Worm (Caenorhabditis elegans) whole organism, late embryonic: ENCODE data around the gene szy-20.

Experiments
- ceh-48 ChIP-seq: sonication (generic microtip); optimal IDR thresholded peaks from 2 replicates; lab custom pipeline; 2016; ENCODE audit warnings: missing genetic modification characterization, inconsistent platforms, missing compliant biosample characterization
- ceh-9 ChIP-seq: sonication (generic microtip); optimal IDR thresholded peaks from 2 replicates; lab custom pipeline; 2016; ENCODE audit warnings: mild to moderate bottlenecking, missing genetic modification characterization, inconsistent platforms, missing compliant biosample characterization
- dve-1 ChIP-seq: sonication (generic microtip); optimal IDR thresholded peaks from 2 replicates; lab custom pipeline; 2017; ENCODE audit warnings: antibody characterized with exemption, mild to moderate bottlenecking, missing genetic modification characterization, missing compliant biosample characterization
- fax-1 ChIP-seq: sonication (generic microtip); optimal IDR thresholded peaks from 2 replicates; lab custom pipeline; 2016; ENCODE audit warnings: missing genotype, missing genetic modification characterization, missing compliant biosample characterization
- nfya-1 ChIP-seq: sonication (generic microtip); optimal IDR thresholded peaks from 2 replicates; lab custom pipeline; 2017; ENCODE audit warnings: missing genetic modification characterization, mild to moderate bottlenecking, missing compliant biosample characterization, antibody characterized with exemption, moderate library complexity
- nhr-11 ChIP-seq: fragments of 150-350 bp; optimal IDR thresholded peaks from 2 replicates; lab custom pipeline; 2014; ENCODE audit warnings: missing biosample characterization, missing genetic modification characterization
- sox-4 ChIP-seq: sonication (generic microtip); optimal IDR thresholded peaks from 2 replicates; lab custom pipeline; 2017; ENCODE audit warnings: mild to moderate bottlenecking, missing genetic modification characterization, inconsistent platforms, missing compliant biosample characterization
- syd-9 ChIP-seq: sonication (generic microtip); optimal IDR thresholded peaks from 2 replicates; lab custom pipeline; 2016; ENCODE audit warnings: mild to moderate bottlenecking, missing genetic modification characterization, moderate library complexity, missing compliant biosample characterization
- tbx-2 ChIP-seq: sonication (generic microtip); optimal IDR thresholded peaks from 2 replicates; lab custom pipeline; 2016; ENCODE audit warnings: missing genetic modification characterization, missing compliant biosample characterization
- unc-55 ChIP-seq: sonication (generic microtip); optimal IDR thresholded peaks from 2 replicates; lab custom pipeline; 2017; ENCODE audit warnings: missing biosample characterization, missing genetic modification reagents, missing genetic modification characterization

DNA sequence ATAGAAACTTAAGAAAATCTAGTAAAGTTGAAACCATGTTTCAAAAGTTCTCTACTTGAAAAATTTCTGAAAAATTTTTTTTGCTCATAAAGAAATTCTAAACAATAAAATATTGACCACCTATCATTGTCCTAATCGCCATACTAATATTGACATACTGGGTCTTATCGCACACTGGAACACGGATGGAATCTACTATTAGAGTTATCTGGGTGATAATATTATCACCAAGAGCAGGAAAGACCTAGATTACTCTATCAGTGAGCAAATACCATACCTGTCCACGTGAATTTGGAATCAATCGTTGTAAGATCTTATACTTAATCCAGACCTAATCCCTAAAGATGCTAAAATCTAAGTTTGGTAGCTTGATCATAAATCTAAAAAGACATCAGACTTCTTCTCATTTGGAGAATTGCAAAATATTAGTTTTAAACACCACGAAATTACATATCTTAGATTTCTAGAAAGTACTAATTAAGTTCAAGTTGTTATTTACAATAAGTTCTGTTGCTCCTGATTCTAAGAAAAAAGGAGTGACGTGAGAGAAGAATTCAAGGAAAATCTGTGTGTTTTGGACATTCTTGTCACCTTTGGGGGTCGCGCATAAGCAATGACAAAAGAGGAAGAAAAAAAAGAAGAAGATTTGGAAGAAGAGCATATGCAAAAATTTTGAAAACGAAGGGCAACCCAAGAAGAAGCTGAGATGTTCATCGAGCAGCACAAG is 41.0 kb upstream of the szy-20 start:
- TF ChIP-seq ceh-48 (tag; lab: Kevin White, UChicago) (no peak), ceh-9 (tag; lab: Kevin White, UChicago) (no peak), dve-1 (tag; lab: Kevin White, UChicago) (peak; percentile 15), tbx-2 (tag; lab: Kevin White, UChicago) (no peak), fax-1 (tag; lab: Kevin White, UChicago) (no peak), nhr-11 (tag; lab: Kevin White, UChicago) (no peak), syd-9 (tag; lab: Kevin White, UChicago) (no peak), nfya-1 (tag; lab: Kevin White, UChicago) (no peak), sox-4 (no peak), unc-55 (no peak)
